Fruit fly (Drosophila melanogaster) whole organism, prepupa: Measurements from ENCODE around the gene SPH93.

Experiments used
- Blimp-1 ChIP-seq: fragments of 200-800 bp; sonication (Bioruptor generic); optimal IDR thresholded peaks from 3 replicates; lab custom pipeline; 2017; ENCODE audit warnings: missing biosample characterization, missing genetic modification characterization, mild to moderate bottlenecking, moderate library complexity, missing genetic modification reagents
- CG1621 ChIP-seq: fragments of 200-800 bp; sonication (Bioruptor generic); optimal IDR thresholded peaks from 3 replicates; lab custom pipeline; 2018; ENCODE audit warnings: missing biosample characterization, mild to moderate bottlenecking, missing genetic modification characterization
- CG16779 ChIP-seq: fragments of 200-800 bp; sonication (Bioruptor generic); optimal IDR thresholded peaks from 3 replicates; lab custom pipeline; 2017; ENCODE audit warnings: missing biosample characterization, mild to moderate bottlenecking, missing genetic modification characterization
- salr ChIP-seq, 2 experiments: fragments of 200-800 bp; sonication (Bioruptor generic); optimal IDR thresholded peaks; 3 replicates each; lab custom pipeline; 2016 to 2018; ENCODE audit warnings: missing biosample characterization in 2 of 2, missing genetic modification characterization in 2 of 2, mild to moderate bottlenecking in 1 of 2
- ss ChIP-seq, 2 experiments: fragments of 200-800 bp; sonication (Bioruptor generic); optimal IDR thresholded peaks; 2 replicates in 1 of 2; 3 replicates in 1 of 2; lab custom pipeline; 2017 to 2018; ENCODE audit warnings: mild to moderate bottlenecking in 2 of 2, missing biosample characterization in 2 of 2, missing genetic modification characterization in 2 of 2, moderate library complexity in 1 of 2

dm6 chr2L:17471524-17471923 lies 15.8 kb upstream of the SPH93 start, which contains the start of gene Sgt:
- TF ChIP-seq salr (GFP tag; optimal IDR thresholded peaks at IDR 0.05; lab: Kevin White, UChicago) (no peak), Blimp-1 (GFP tag; lab: Kevin White, UChicago) (no peak), ss (GFP tag; optimal IDR thresholded peaks at IDR 0.05; lab: Kevin White, UChicago) (no peak), CG1621 (tag; lab: Kevin White, UChicago) (no peak), CG16779 (tag; lab: Kevin White, UChicago) (no peak)
